Worm (Caenorhabditis elegans) whole organism, late embryonic: Measurements from ENCODE around the gene F52D10.2.
A peak's percentile ranks its signal among the peaks of the same experiment; 100 is the strongest.

Experiments used
- C08G9.2 ChIP-seq: sonication (generic microtip); optimal IDR thresholded peaks from 2 replicates; lab custom pipeline; 2016; ENCODE audit warnings: mild to moderate bottlenecking, missing genetic modification characterization, moderate library complexity, missing compliant biosample characterization
- ahr-1 ChIP-seq: sonication (generic microtip); optimal IDR thresholded peaks from 2 replicates; lab custom pipeline; 2016; ENCODE audit warnings: missing genetic modification characterization, missing compliant biosample characterization
- ama-1 ChIP-seq: fragments of 150-350 bp; optimal IDR thresholded peaks from 2 replicates; lab custom pipeline; 2014
- ceh-30 ChIP-seq: fragments of 150-350 bp; optimal IDR thresholded peaks from 2 replicates; lab custom pipeline; 2014; ENCODE audit warnings: missing biosample characterization, missing genetic modification characterization
- ceh-31 ChIP-seq: sonication (generic microtip); optimal IDR thresholded peaks from 2 replicates; lab custom pipeline; 2016; ENCODE audit warnings: missing genetic modification characterization, missing compliant biosample characterization
- dmd-4 ChIP-seq: sonication (generic microtip); optimal IDR thresholded peaks from 2 replicates; lab custom pipeline; 2016; ENCODE audit warnings: borderline replicate concordance, missing genetic modification characterization, missing compliant biosample characterization
- fkh-10 ChIP-seq: fragments of 150-350 bp; optimal IDR thresholded peaks from 2 replicates; lab custom pipeline; 2014; ENCODE audit warnings: missing biosample characterization, missing genetic modification reagents, missing genetic modification characterization
- mec-3 ChIP-seq: sonication (generic microtip); optimal IDR thresholded peaks from 2 replicates; lab custom pipeline; 2016; ENCODE audit warnings: borderline replicate concordance, missing genetic modification characterization, missing compliant biosample characterization

- TF ChIP-seq fkh-10 (GFP tag; lab: Kevin White, UChicago): no peak
- TF ChIP-seq dmd-4 (tag; lab: Kevin White, UChicago): no peak
- TF ChIP-seq C08G9.2 (tag; lab: Kevin White, UChicago): no peak
- peak; percentile 85 for TF ChIP-seq ceh-31
- no peak for TF ChIP-seq mec-3
- TF ChIP-seq ahr-1: no peak
- TF ChIP-seq ceh-30: no peak
- no peak for TF ChIP-seq ama-1 (lab: Kevin White, UChicago)
These were observed 44.9 kb downstream of the F52D10.2 start, which contains the start of gene selt-1.1 for ce11 chrX:11546445-11547275.
